Fruit fly (Drosophila melanogaster) whole organism, embryonic: ENCODE measurements around the gene Rbf.

Source experiments
- ATbp ChIP-seq: fragments of 200-800 bp; sonication (Bioruptor generic); optimal IDR thresholded peaks from 2 replicates; lab custom pipeline; 2017; ENCODE audit warnings: missing biosample characterization, mild to moderate bottlenecking, missing genetic modification characterization, missing genetic modification reagents
- Asciz ChIP-seq: fragments of 200-800 bp; sonication (Bioruptor generic); optimal IDR thresholded peaks from 2 replicates; lab custom pipeline; 2017; ENCODE audit warnings: missing biosample characterization, mild to moderate bottlenecking, missing genetic modification characterization, missing genetic modification reagents
- CG10209 ChIP-seq: fragments of 200-800 bp; sonication (Bioruptor generic); optimal IDR thresholded peaks from 3 replicates; lab custom pipeline; 2017; ENCODE audit warnings: missing biosample characterization, mild to moderate bottlenecking, missing genetic modification characterization, missing genetic modification reagents
- CG11247 ChIP-seq: fragments of 200-800 bp; sonication (Bioruptor generic); IDR thresholded peaks from 2 replicates; pipeline ENCODE4 v1.3.6; 2022; ENCODE audit warnings: missing biosample characterization, missing genetic modification characterization
- CG12744 ChIP-seq: fragments of 200-800 bp; sonication (Bioruptor generic); optimal IDR thresholded peaks from 2 replicates; lab custom pipeline; 2016; ENCODE audit warnings: missing biosample characterization, missing genetic modification characterization
- CG13424 ChIP-seq: fragments of 200-800 bp; sonication (Bioruptor generic); optimal IDR thresholded peaks from 2 replicates; lab custom pipeline; 2019; ENCODE audit warnings: missing biosample characterization, mild to moderate bottlenecking, missing genetic modification characterization, moderate library complexity
- CG13624 ChIP-seq: fragments of 200-800 bp; sonication (Bioruptor generic); optimal IDR thresholded peaks from 2 replicates; lab custom pipeline; 2016; ENCODE audit warnings: missing biosample characterization, missing genetic modification characterization
- CG13775 ChIP-seq: fragments of 200-800 bp; sonication (Bioruptor generic); optimal IDR thresholded peaks from 3 replicates; lab custom pipeline; 2017; ENCODE audit warnings: missing biosample characterization, mild to moderate bottlenecking, missing genetic modification characterization
- CG13894 ChIP-seq: fragments of 200-800 bp; sonication (Bioruptor generic); optimal IDR thresholded peaks from 3 replicates; lab custom pipeline; 2018; ENCODE audit warnings: missing biosample characterization, mild to moderate bottlenecking, missing genetic modification characterization, moderate library complexity
- CG17361 ChIP-seq: fragments of 200-800 bp; sonication (Bioruptor generic); IDR thresholded peaks from 3 replicates; pipeline ENCODE4 v1.3.6; 2022; ENCODE audit warnings: missing biosample characterization, missing genetic modification characterization
- CG30403 ChIP-seq: fragments of 200-800 bp; sonication (Bioruptor generic); optimal IDR thresholded peaks from 3 replicates; lab custom pipeline; 2016; ENCODE audit warnings: missing biosample characterization, missing genetic modification characterization
- CG3407 ChIP-seq: fragments of 200-800 bp; sonication (Bioruptor generic); optimal IDR thresholded peaks from 2 replicates; lab custom pipeline; 2018; ENCODE audit warnings: missing biosample characterization, mild to moderate bottlenecking, missing genetic modification characterization
- CG4282 ChIP-seq: fragments of 200-800 bp; sonication (Bioruptor generic); optimal IDR thresholded peaks from 2 replicates; lab custom pipeline; 2016; ENCODE audit warnings: missing biosample characterization, missing genetic modification characterization
- CG4854 ChIP-seq: fragments of 200-800 bp; sonication (Bioruptor generic); optimal IDR thresholded peaks from 2 replicates; lab custom pipeline; 2016; ENCODE audit warnings: missing biosample characterization, missing genetic modification characterization, inconsistent platforms
- CG5953 ChIP-seq: fragments of 200-800 bp; sonication (Bioruptor generic); IDR thresholded peaks from 2 replicates; pipeline ENCODE4 v1.3.6; 2022; ENCODE audit warnings: missing biosample characterization, missing genetic modification characterization
- CG6254 ChIP-seq: fragments of 200-800 bp; sonication (Bioruptor generic); optimal IDR thresholded peaks from 3 replicates; lab custom pipeline; 2017; ENCODE audit warnings: mild to moderate bottlenecking, missing biosample characterization, missing genetic modification reagents, missing genetic modification characterization
- CG6683 ChIP-seq: fragments of 200-800 bp; sonication (Bioruptor generic); optimal IDR thresholded peaks from 2 replicates; lab custom pipeline; 2017; ENCODE audit warnings: missing biosample characterization, mild to moderate bottlenecking, missing genetic modification characterization, missing genetic modification reagents
- CG9437 ChIP-seq: fragments of 200-800 bp; sonication (Bioruptor generic); optimal IDR thresholded peaks from 2 replicates; lab custom pipeline; 2018; ENCODE audit warnings: missing biosample characterization, mild to moderate bottlenecking, missing genetic modification characterization
- CG9727 ChIP-seq: fragments of 200-800 bp; sonication (Bioruptor generic); optimal IDR thresholded peaks from 3 replicates; lab custom pipeline; 2017; ENCODE audit warnings: missing biosample characterization, mild to moderate bottlenecking, missing genetic modification characterization
- CG9797 ChIP-seq: fragments of 200-800 bp; sonication (Bioruptor generic); optimal IDR thresholded peaks from 3 replicates; lab custom pipeline; 2018; ENCODE audit warnings: missing biosample characterization, mild to moderate bottlenecking, missing genetic modification characterization
- CHES-1-like ChIP-seq: fragments of 200-800 bp; sonication (Bioruptor generic); optimal IDR thresholded peaks from 2 replicates; lab custom pipeline; 2016; ENCODE audit warnings: missing biosample characterization, missing genetic modification characterization
- D ChIP-seq, 2 experiments: fragments of 200-800 bp in 1 of 2; fragments of >200 bp in 1 of 2; sonication (Bioruptor generic) in 1 of 2; optimal IDR thresholded peaks; 2 replicates in 1 of 2; 3 replicates in 1 of 2; lab custom pipeline; 2017; ENCODE audit warnings: mild to moderate bottlenecking in 1 of 2, missing biosample characterization in 1 of 2, missing genetic modification characterization in 1 of 2, missing genetic modification reagents in 1 of 2
- Doc3 ChIP-seq: fragments of 200-800 bp; sonication (Bioruptor generic); IDR thresholded peaks from 3 replicates; pipeline ENCODE4 v1.3.6; 2022; ENCODE audit warnings: missing biosample characterization, missing genetic modification characterization; ENCODE audit not compliant: partially characterized antibody
- ERR ChIP-seq: fragments of 200-800 bp; sonication (Bioruptor generic); optimal IDR thresholded peaks from 2 replicates; lab custom pipeline; 2016; ENCODE audit warnings: missing biosample characterization, missing genetic modification characterization
- Fer1 ChIP-seq: fragments of 200-800 bp; sonication (Bioruptor generic); optimal IDR thresholded peaks from 2 replicates; lab custom pipeline; 2017; ENCODE audit warnings: missing biosample characterization, mild to moderate bottlenecking, missing genetic modification characterization
- Hey ChIP-seq: fragments of 200-800 bp; sonication (Bioruptor generic); optimal IDR thresholded peaks from 3 replicates; lab custom pipeline; 2018; ENCODE audit warnings: missing biosample characterization, mild to moderate bottlenecking, missing genetic modification characterization
- Hr3 ChIP-seq: fragments of 200-800 bp; sonication (Bioruptor generic); optimal IDR thresholded peaks from 3 replicates; lab custom pipeline; 2016; ENCODE audit warnings: missing biosample characterization, missing genetic modification characterization
- Hsf ChIP-seq: fragments of 200-800 bp; sonication (Bioruptor generic); optimal IDR thresholded peaks from 3 replicates; lab custom pipeline; 2016; ENCODE audit warnings: missing biosample characterization, missing genetic modification characterization
- Kr ChIP-seq: fragments of 200-800 bp; sonication (Bioruptor generic); optimal IDR thresholded peaks from 2 replicates; lab custom pipeline; 2017; ENCODE audit warnings: missing biosample characterization, mild to moderate bottlenecking, missing genetic modification characterization
- Nf-YC ChIP-seq: fragments of 200-800 bp; optimal IDR thresholded peaks from 3 replicates; lab custom pipeline; 2019; ENCODE audit warnings: missing biosample characterization, mild to moderate bottlenecking, missing genetic modification characterization, moderate library complexity
- Optix ChIP-seq: fragments of 200-800 bp; sonication (Bioruptor generic); IDR thresholded peaks from 3 replicates; pipeline ENCODE4 v1.3.6; 2022; ENCODE audit warnings: missing biosample characterization, missing genetic modification characterization
- Stat92E ChIP-seq, 3 experiments: fragments of >200 bp in 2 of 3; fragments of 200-800 bp in 1 of 3; sonication (Bioruptor generic) in 1 of 3; optimal IDR thresholded peaks; 2 replicates each; lab custom pipeline; 2017 to 2019; ENCODE audit warnings: missing biosample characterization in 3 of 3, missing genetic modification characterization in 3 of 3, mild to moderate bottlenecking in 1 of 3, moderate library complexity in 1 of 3
- Tbp ChIP-seq: fragments of >200 bp; optimal IDR thresholded peaks from 2 replicates; lab custom pipeline; 2018; ENCODE audit warnings: missing biosample characterization, missing genetic modification characterization
- amos ChIP-seq: fragments of 200-800 bp; sonication (Bioruptor generic); IDR thresholded peaks from 2 replicates; pipeline ENCODE4 v1.3.6; 2022; ENCODE audit warnings: missing biosample characterization, missing genetic modification characterization; ENCODE audit not compliant: partially characterized antibody
- fu2 ChIP-seq: fragments of 200-800 bp; sonication (Bioruptor generic); optimal IDR thresholded peaks from 2 replicates; lab custom pipeline; 2016; ENCODE audit warnings: missing biosample characterization, missing genetic modification characterization
- h ChIP-seq: fragments of >200 bp; optimal IDR thresholded peaks from 2 replicates; lab custom pipeline; 2017
- jumu ChIP-seq: fragments of 200-800 bp; sonication (Bioruptor generic); optimal IDR thresholded peaks from 3 replicates; lab custom pipeline; 2016; ENCODE audit warnings: missing biosample characterization, missing genetic modification characterization
- nerfin-2 ChIP-seq: fragments of 200-800 bp; sonication (Bioruptor generic); IDR thresholded peaks from 2 replicates; pipeline ENCODE4 v1.3.6; 2022; ENCODE audit warnings: missing biosample characterization, missing genetic modification characterization; ENCODE audit not compliant: partially characterized antibody
- oc ChIP-seq: fragments of 200-800 bp; sonication (Bioruptor generic); optimal IDR thresholded peaks from 2 replicates; lab custom pipeline; 2018; ENCODE audit warnings: missing biosample characterization, mild to moderate bottlenecking, missing genetic modification characterization, moderate library complexity
- odd ChIP-seq: fragments of 200-800 bp; sonication (Bioruptor generic); optimal IDR thresholded peaks from 2 replicates; lab custom pipeline; 2017; ENCODE audit warnings: missing biosample characterization, mild to moderate bottlenecking, missing genetic modification characterization
- onecut ChIP-seq: fragments of 200-800 bp; sonication (Bioruptor generic); IDR thresholded peaks from 2 replicates; pipeline ENCODE4 v1.3.6; 2022; ENCODE audit warnings: missing biosample characterization, missing genetic modification characterization
- p53 ChIP-seq: fragments of 200-800 bp; sonication (Bioruptor generic); optimal IDR thresholded peaks from 2 replicates; lab custom pipeline; 2016; ENCODE audit warnings: missing biosample characterization, missing genetic modification characterization
- pita ChIP-seq: fragments of 200-800 bp; sonication (Bioruptor generic); optimal IDR thresholded peaks from 2 replicates; lab custom pipeline; 2017; ENCODE audit warnings: missing biosample characterization, mild to moderate bottlenecking, missing genetic modification characterization
- pnt ChIP-seq: fragments of 200-800 bp; sonication (Bioruptor generic); optimal IDR thresholded peaks from 3 replicates; lab custom pipeline; 2016; ENCODE audit warnings: missing biosample characterization, missing genetic modification characterization
- pzg ChIP-seq: fragments of 200-800 bp; sonication (Bioruptor generic); optimal IDR thresholded peaks from 3 replicates; lab custom pipeline; 2018; ENCODE audit warnings: missing biosample characterization, mild to moderate bottlenecking, missing genetic modification characterization, moderate library complexity
- sens-2 ChIP-seq: fragments of 200-800 bp; sonication (Bioruptor generic); IDR thresholded peaks from 2 replicates; pipeline ENCODE4 v1.3.6; 2022; ENCODE audit warnings: missing biosample characterization, missing genetic modification characterization
- sna ChIP-seq: fragments of 200-800 bp; sonication (Bioruptor generic); IDR thresholded peaks from 2 replicates; pipeline ENCODE4 v1.3.6; 2022; ENCODE audit warnings: missing biosample characterization, missing genetic modification characterization; ENCODE audit not compliant: partially characterized antibody
- tio ChIP-seq: fragments of 200-800 bp; sonication (Bioruptor generic); optimal IDR thresholded peaks from 2 replicates; lab custom pipeline; 2017; ENCODE audit warnings: missing biosample characterization, missing genetic modification characterization, inconsistent platforms
- unc-4 ChIP-seq: fragments of 200-800 bp; sonication (Bioruptor generic); IDR thresholded peaks from 2 replicates; pipeline ENCODE4 v1.3.6; 2022; ENCODE audit warnings: missing biosample characterization, missing genetic modification characterization; ENCODE audit not compliant: partially characterized antibody
- usp ChIP-seq: fragments of >200 bp; optimal IDR thresholded peaks from 2 replicates; lab custom pipeline; 2017; ENCODE audit warnings: missing biosample characterization, missing genetic modification characterization
- yki ChIP-seq: fragments of >200 bp; optimal IDR thresholded peaks from 3 replicates; lab custom pipeline; 2018

The Rbf gene

dm6 chrX:843489-843888 lies 42.2 kb upstream of the Rbf start (continued):
- TF ChIP-seq CG12744 (no peak), pzg (GFP tag; lab: Kevin White, UChicago) (no peak), unc-4 (GFP tag; lab: Robert Waterston, UW) (no peak), h (lab: Kevin White, UChicago) (no peak), CG6683 (no peak), CHES-1-like (no peak), Stat92E (GFP tag; optimal IDR thresholded peaks at IDR 0.05; lab: Kevin White, UChicago) (no peak), Nf-YC (tag; lab: Kevin White, UChicago) (no peak), p53 (GFP tag; lab: Kevin White, UChicago) (no peak), CG9797 (GFP tag; lab: Kevin White, UChicago) (no peak), pita (GFP tag; lab: Kevin White, UChicago) (peak; percentile 66), CG9437 (GFP tag; lab: Kevin White, UChicago) (no peak), ERR (GFP tag; lab: Kevin White, UChicago) (no peak), fu2 (GFP tag; lab: Kevin White, UChicago) (no peak), CG13894 (no peak), CG6254 (GFP tag; lab: Kevin White, UChicago) (no peak), sens-2 (no peak), odd (GFP tag; lab: Kevin White, UChicago) (no peak), jumu (GFP tag; lab: Kevin White, UChicago) (no peak), CG5953 (GFP tag; lab: Robert Waterston, UW) (no peak), Kr (GFP tag; lab: Kevin White, UChicago) (no peak), ATbp (GFP tag; lab: Kevin White, UChicago) (no peak), yki (lab: Kevin White, UChicago) (no peak), CG3407 (no peak), CG4282 (GFP tag; lab: Kevin White, UChicago) (no peak), CG11247 (GFP tag; lab: Robert Waterston, UW) (no peak), Asciz (GFP tag; lab: Kevin White, UChicago) (no peak), Tbp (GFP tag; lab: Kevin White, UChicago) (no peak), CG13424 (tag; lab: Kevin White, UChicago) (peak; percentile 13), Hr3 (GFP tag; lab: Kevin White, UChicago) (no peak), pnt (GFP tag; lab: Kevin White, UChicago) (peak; percentile 7), tio (GFP tag; lab: Kevin White, UChicago) (peak; percentile 9), CG17361 (peak; percentile 65; the same call in 2 of the 3 replicates), CG13775 (GFP tag; lab: Kevin White, UChicago) (no peak), Hey (no peak), Hsf (GFP tag; lab: Kevin White, UChicago) (peak; percentile 32), Optix (GFP tag; lab: Robert Waterston, UW) (no peak), CG10209 (no peak), amos (GFP tag; lab: Robert Waterston, UW) (peak; percentile 20; the same call in 1 of the 2 replicates), Doc3 (GFP tag; lab: Robert Waterston, UW) (no peak), nerfin-2 (GFP tag; lab: Robert Waterston, UW) (peak; percentile 37; the same call in 1 of the 2 replicates), onecut (GFP tag; lab: Robert Waterston, UW) (no peak), CG13624 (no peak), CG4854 (no peak), CG30403 (GFP tag; lab: Kevin White, UChicago) (peak; percentile 45), sna (GFP tag; lab: Robert Waterston, UW) (no peak), CG9727 (no peak), D (optimal IDR thresholded peaks at IDR 0.05; lab: Kevin White, UChicago) (no peak), D (GFP tag; optimal IDR thresholded peaks at IDR 0.05; lab: Kevin White, UChicago) (no peak), oc (tag; lab: Kevin White, UChicago) (no peak), Fer1 (peak; percentile 6), usp (GFP tag; lab: Kevin White, UChicago) (no peak)
